Fruit fly (Drosophila melanogaster): ENCODE measurements around the gene Ten-a.

Ten-a gene

DNA sequence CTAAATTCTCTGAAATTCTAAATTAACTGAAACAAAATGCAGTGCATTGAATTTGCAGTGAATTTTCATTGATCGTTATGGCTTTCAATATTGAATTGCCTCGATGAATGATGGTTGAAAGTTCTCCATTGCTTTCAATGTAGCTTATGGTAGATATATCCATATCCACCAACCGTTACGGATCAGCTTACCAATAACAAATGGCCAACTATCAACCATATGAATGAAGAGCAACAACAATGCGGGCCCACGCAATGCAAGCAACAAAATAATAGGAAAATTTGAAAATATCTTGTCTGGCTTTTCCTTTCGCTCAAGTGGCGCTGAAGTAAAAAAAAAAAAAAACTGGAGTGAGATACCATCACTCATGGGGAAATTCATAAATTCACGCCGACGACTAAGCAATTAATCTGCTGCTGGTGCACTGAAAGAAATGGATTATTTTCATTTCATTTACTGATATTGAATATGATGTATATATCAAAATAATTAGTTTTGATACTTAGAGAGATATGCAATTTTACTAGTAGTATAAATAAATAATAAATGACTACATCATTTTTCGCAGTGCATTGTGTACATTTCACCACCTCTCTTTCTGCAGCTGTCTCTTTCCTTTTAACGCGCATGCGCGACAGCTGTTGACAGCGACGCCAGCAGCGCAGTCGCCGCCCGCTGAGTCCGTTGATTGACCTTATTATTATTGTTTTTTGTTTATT lies 158.6 kb downstream of the Ten-a start (continued):
- TF ChIP-seq CG7963 (GFP tag; IDR thresholded peaks at IDR 0.05; ENCODE audit: partially characterized antibody), result no peak
- peak; percentile 81 for TF ChIP-seq CG1529 (GFP tag; optimal IDR thresholded peaks at IDR 0.05)
- TF ChIP-seq CG14965 (GFP tag; optimal IDR thresholded peaks at IDR 0.05; ENCODE audit: borderline replicate concordance), result no peak
- peak; percentile 91 for TF ChIP-seq CG14710 (tag; optimal IDR thresholded peaks at IDR 0.05)
- peak; percentile 11 for TF ChIP-seq cwo (GFP tag; optimal IDR thresholded peaks at IDR 0.05)
- TF ChIP-seq Blimp-1 (GFP tag; optimal IDR thresholded peaks at IDR 0.05), result peak; percentile 88
- peak; percentile 37 for TF ChIP-seq CHES-1-like (GFP tag; optimal IDR thresholded peaks at IDR 0.05)
- peak; percentile 85 for TF ChIP-seq CG2202 (tag; optimal IDR thresholded peaks at IDR 0.05)
- TF ChIP-seq jumu (GFP tag; optimal IDR thresholded peaks at IDR 0.05), result peak; percentile 41
- TF ChIP-seq fd102C (GFP tag; optimal IDR thresholded peaks at IDR 0.05), result peak; percentile 71
- TF ChIP-seq Lhr (GFP tag; optimal IDR thresholded peaks at IDR 0.05), result peak; percentile 74
- peak; percentile 37 for TF ChIP-seq Fer1 (GFP tag; optimal IDR thresholded peaks at IDR 0.05)
- peak; percentile 78 for TF ChIP-seq CG2875 (GFP tag; optimal IDR thresholded peaks at IDR 0.05)
- TF ChIP-seq Sin3A (optimal IDR thresholded peaks at IDR 0.05), result no peak
- peak; percentile 80 for TF ChIP-seq CG30403 (GFP tag; optimal IDR thresholded peaks at IDR 0.05)
- TF ChIP-seq CG11456 (GFP tag; IDR thresholded peaks at IDR 0.05), result peak; percentile 46; the same call in 2 of the 3 replicates
- TF ChIP-seq Tbp (GFP tag; optimal IDR thresholded peaks at IDR 0.05), result no peak
- peak; percentile 55; the same call in 2 of the 3 replicates for TF ChIP-seq CG11093 (GFP tag; IDR thresholded peaks at IDR 0.05)
- peak; percentile 2; the same call in 1 of the 2 replicates for TF ChIP-seq Ravus (GFP tag; IDR thresholded peaks at IDR 0.05)
- TF ChIP-seq CG9437 (GFP tag; optimal IDR thresholded peaks at IDR 0.05), result peak; percentile 53
- peak; percentile 46; the same call in 2 of the 3 replicates for TF ChIP-seq H15 (GFP tag; IDR thresholded peaks at IDR 0.05)
- TF ChIP-seq Ssrp (tag; optimal IDR thresholded peaks at IDR 0.05), result peak; percentile 84
- peak; percentile 61 for TF ChIP-seq slbo (GFP tag; IDR thresholded peaks at IDR 0.05)
- TF ChIP-seq CG3407 (GFP tag; optimal IDR thresholded peaks at IDR 0.05), result peak; percentile 82
- peak; percentile 83 for TF ChIP-seq chm (GFP tag; IDR thresholded peaks at IDR 0.05)
- TF ChIP-seq CG17359 (tag; optimal IDR thresholded peaks at IDR 0.05), result peak; percentile 80
- TF ChIP-seq Ets65A (GFP tag), result peak; percentile 84
- peak; percentile 82 for TF ChIP-seq tin (GFP tag; optimal IDR thresholded peaks at IDR 0.05)
- no peak for TF ChIP-seq ham (GFP tag; IDR thresholded peaks at IDR 0.05)
- TF ChIP-seq Elba2 (GFP tag; optimal IDR thresholded peaks at IDR 0.05), result peak; percentile 40
- peak; percentile 58 for TF ChIP-seq CG18619 (GFP tag; optimal IDR thresholded peaks at IDR 0.05)
- peak; percentile 78 for TF ChIP-seq CG34422 (GFP tag; IDR thresholded peaks at IDR 0.05)
- peak; percentile 78 for TF ChIP-seq oc (tag; optimal IDR thresholded peaks at IDR 0.05)
- no peak for TF ChIP-seq CG34224 (GFP tag; IDR thresholded peaks at IDR 0.05; ENCODE audit: partially characterized antibody)
- peak; percentile 57; the same call in 1 of the 2 replicates for TF ChIP-seq CG3847 (GFP tag; IDR thresholded peaks at IDR 0.05)
- TF ChIP-seq CG4854 (GFP tag; optimal IDR thresholded peaks at IDR 0.05), result peak; percentile 22
- TF ChIP-seq Optix (GFP tag; IDR thresholded peaks at IDR 0.05), result 0 out of 3 replicates have a peak, but pooled peaks have one; percentile 69
- peak; percentile 14 for TF ChIP-seq CG18011 (GFP tag; optimal IDR thresholded peaks at IDR 0.05)
- no peak for TF ChIP-seq HmgD (GFP tag; optimal IDR thresholded peaks at IDR 0.05)
- TF ChIP-seq YL-1 (GFP tag; optimal IDR thresholded peaks at IDR 0.05), result peak; percentile 6
- TF ChIP-seq fd64A (GFP tag; optimal IDR thresholded peaks at IDR 0.05), result peak; percentile 60
- no peak for TF ChIP-seq CG8478 (optimal IDR thresholded peaks at IDR 0.05)
- TF ChIP-seq corto (GFP tag; optimal IDR thresholded peaks at IDR 0.05), result no peak
- TF ChIP-seq Hr78 (GFP tag; optimal IDR thresholded peaks at IDR 0.05), result peak in 1 of 2 experiments; percentile 53
- no peak for TF ChIP-seq Opbp (GFP tag; IDR thresholded peaks at IDR 0.05; ENCODE audit: partially characterized antibody)
- no peak for TF ChIP-seq her (GFP tag; optimal IDR thresholded peaks at IDR 0.05)
- peak; percentile 79 for TF ChIP-seq ATbp (GFP tag; optimal IDR thresholded peaks at IDR 0.05)
- TF ChIP-seq Dp (GFP tag; optimal IDR thresholded peaks at IDR 0.05), result no peak
- no peak for TF ChIP-seq CG15514 (GFP tag; optimal IDR thresholded peaks at IDR 0.05)
